Worm (Caenorhabditis elegans) whole organism, L4/young adult: ENCODE data around the gene math-39.
"Not testable (repeated sequence)": the region's sequence is repeated elsewhere in the genome, so short reads cannot be mapped to it uniquely, and the experiment has no call there.

ENCODE experiments used
- dao-5 ChIP-seq: sonication (generic microtip); optimal IDR thresholded peaks from 2 replicates; lab custom pipeline; 2016; ENCODE audit warnings: missing genotype, missing genetic modification characterization, moderate library complexity, missing compliant biosample characterization
- him-1 ChIP-seq: sonication (generic microtip); optimal IDR thresholded peaks from 2 replicates; lab custom pipeline; 2016; ENCODE audit warnings: missing genotype, missing genetic modification reagents, missing genetic modification characterization, missing compliant biosample characterization

DNA sequence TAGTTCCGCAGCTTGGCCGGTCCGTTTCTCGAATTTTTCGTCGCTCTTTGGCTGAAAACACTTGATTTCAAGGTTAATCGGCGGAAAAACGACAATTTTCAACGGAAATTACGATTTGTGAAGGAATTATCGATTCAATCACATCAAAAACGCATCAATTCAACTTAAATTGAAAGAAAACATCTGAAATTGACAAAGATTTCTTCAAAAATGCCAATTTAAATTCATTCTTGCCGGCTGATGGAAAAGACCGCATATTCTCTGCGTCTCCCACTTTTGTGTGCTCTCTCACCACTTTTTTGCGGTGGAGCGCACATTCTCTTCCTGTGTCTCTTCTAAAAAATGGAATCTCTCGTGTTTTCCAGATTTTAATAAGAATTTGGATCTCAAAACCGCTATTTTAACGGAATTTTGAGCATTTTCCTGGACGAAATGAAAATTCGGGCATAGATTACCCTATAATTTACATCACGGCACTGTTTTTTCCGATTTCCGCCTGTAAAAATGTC, 29.2 kb downstream of the math-39 start, which contains the start of gene C16C4.18:
- TF ChIP-seq dao-5, him-1 (tag; lab: Kevin White, UChicago): not testable (repeated sequence)
